Fruit fly (Drosophila melanogaster) whole organism, embryonic: ENCODE results near the gene CG11396.

ENCODE experiments used
- BEAF-32 ChIP-seq: fragments of 200-800 bp; sonication (Bioruptor generic); optimal IDR thresholded peaks from 3 replicates; lab custom pipeline; 2017; ENCODE audit warnings: missing biosample characterization, missing genetic modification characterization, mild to moderate bottlenecking, moderate library complexity, missing genetic modification reagents
- Blimp-1 ChIP-seq: fragments of 200-800 bp; sonication (Bioruptor generic); optimal IDR thresholded peaks from 3 replicates; lab custom pipeline; 2018; ENCODE audit warnings: missing biosample characterization, missing genetic modification characterization, mild to moderate bottlenecking, moderate library complexity, missing genetic modification reagents
- CG11247 ChIP-seq: fragments of 200-800 bp; sonication (Bioruptor generic); IDR thresholded peaks from 2 replicates; pipeline ENCODE4 v1.3.6; 2022; ENCODE audit warnings: missing biosample characterization, missing genetic modification characterization
- CG11504 ChIP-seq: fragments of 200-800 bp; sonication (Bioruptor generic); optimal IDR thresholded peaks from 3 replicates; lab custom pipeline; 2019; ENCODE audit warnings: missing biosample characterization, mild to moderate bottlenecking, missing genetic modification characterization, moderate library complexity
- CG12744 ChIP-seq: fragments of 200-800 bp; sonication (Bioruptor generic); optimal IDR thresholded peaks from 2 replicates; lab custom pipeline; 2016; ENCODE audit warnings: missing biosample characterization, missing genetic modification characterization
- CG13296 ChIP-seq: fragments of 200-800 bp; sonication (Bioruptor generic); optimal IDR thresholded peaks from 3 replicates; lab custom pipeline; 2018; ENCODE audit warnings: missing biosample characterization, mild to moderate bottlenecking, missing genetic modification characterization
- CG13775 ChIP-seq: fragments of 200-800 bp; sonication (Bioruptor generic); optimal IDR thresholded peaks from 3 replicates; lab custom pipeline; 2017; ENCODE audit warnings: missing biosample characterization, mild to moderate bottlenecking, missing genetic modification characterization
- CG13894 ChIP-seq: fragments of 200-800 bp; sonication (Bioruptor generic); optimal IDR thresholded peaks from 3 replicates; lab custom pipeline; 2018; ENCODE audit warnings: missing biosample characterization, mild to moderate bottlenecking, missing genetic modification characterization, moderate library complexity
- CG1603 ChIP-seq: fragments of 200-800 bp; sonication (Bioruptor generic); optimal IDR thresholded peaks from 2 replicates; lab custom pipeline; 2019; ENCODE audit warnings: missing biosample characterization, mild to moderate bottlenecking, missing genetic modification characterization, moderate library complexity
- CG17912 ChIP-seq: fragments of 200-800 bp; sonication (Bioruptor generic); optimal IDR thresholded peaks from 2 replicates; lab custom pipeline; 2018; ENCODE audit warnings: missing biosample characterization, mild to moderate bottlenecking, missing genetic modification characterization
- CG30403 ChIP-seq: fragments of 200-800 bp; sonication (Bioruptor generic); optimal IDR thresholded peaks from 3 replicates; lab custom pipeline; 2016; ENCODE audit warnings: missing biosample characterization, missing genetic modification characterization
- CG3281 ChIP-seq: fragments of 200-800 bp; sonication (Bioruptor generic); optimal IDR thresholded peaks from 3 replicates; lab custom pipeline; 2017; ENCODE audit warnings: missing biosample characterization, mild to moderate bottlenecking, missing genetic modification characterization
- CG33213 ChIP-seq: fragments of 200-800 bp; sonication (Bioruptor generic); optimal IDR thresholded peaks from 3 replicates; lab custom pipeline; 2016; ENCODE audit warnings: missing biosample characterization, missing genetic modification characterization
- CG3407 ChIP-seq: fragments of 200-800 bp; sonication (Bioruptor generic); optimal IDR thresholded peaks from 2 replicates; lab custom pipeline; 2018; ENCODE audit warnings: missing biosample characterization, mild to moderate bottlenecking, missing genetic modification characterization
- CG4282 ChIP-seq: fragments of 200-800 bp; sonication (Bioruptor generic); optimal IDR thresholded peaks from 2 replicates; lab custom pipeline; 2016; ENCODE audit warnings: missing biosample characterization, missing genetic modification characterization
- CG7357 ChIP-seq: fragments of 200-800 bp; sonication (Bioruptor generic); IDR thresholded peaks from 3 replicates; pipeline ENCODE4 v1.3.6; 2022; ENCODE audit warnings: missing biosample characterization, missing genetic modification characterization
- CG7372 ChIP-seq: fragments of 200-800 bp; sonication (Bioruptor generic); IDR thresholded peaks from 2 replicates; pipeline ENCODE4 v1.3.6; 2022; ENCODE audit warnings: missing biosample characterization, missing genetic modification characterization
- CG7987 ChIP-seq: fragments of 200-800 bp; sonication (Bioruptor generic); optimal IDR thresholded peaks from 2 replicates; lab custom pipeline; 2018; ENCODE audit warnings: missing biosample characterization, mild to moderate bottlenecking, missing genetic modification characterization, moderate library complexity
- CG9437 ChIP-seq: fragments of 200-800 bp; sonication (Bioruptor generic); optimal IDR thresholded peaks from 2 replicates; lab custom pipeline; 2018; ENCODE audit warnings: missing biosample characterization, mild to moderate bottlenecking, missing genetic modification characterization
- Chrac-16 ChIP-seq: fragments of 200-800 bp; sonication (Bioruptor generic); optimal IDR thresholded peaks from 3 replicates; lab custom pipeline; 2016; ENCODE audit warnings: missing biosample characterization, missing genetic modification characterization
- Dbx ChIP-seq: fragments of 200-800 bp; sonication (Bioruptor generic); IDR thresholded peaks from 3 replicates; pipeline ENCODE4 v1.3.6; 2022; ENCODE audit warnings: missing biosample characterization, missing genetic modification characterization
- Ets97D ChIP-seq: fragments of 200-800 bp; sonication (Bioruptor generic); optimal IDR thresholded peaks from 3 replicates; lab custom pipeline; 2016; ENCODE audit warnings: missing biosample characterization, missing genetic modification characterization
- HLH3B ChIP-seq: fragments of 200-800 bp; sonication (Bioruptor generic); IDR thresholded peaks from 2 replicates; pipeline ENCODE4 v1.3.6; 2022; ENCODE audit warnings: missing biosample characterization, missing genetic modification characterization
- Hey ChIP-seq: fragments of 200-800 bp; sonication (Bioruptor generic); optimal IDR thresholded peaks from 3 replicates; lab custom pipeline; 2018; ENCODE audit warnings: missing biosample characterization, mild to moderate bottlenecking, missing genetic modification characterization
- Lim3 ChIP-seq: fragments of 200-800 bp; sonication (Bioruptor generic); IDR thresholded peaks from 2 replicates; pipeline ENCODE4 v1.3.6; 2022; ENCODE audit warnings: missing biosample characterization, missing genetic modification characterization
- Mad ChIP-seq: fragments of 200-800 bp; sonication (Bioruptor generic); optimal IDR thresholded peaks from 2 replicates; lab custom pipeline; 2016; ENCODE audit warnings: missing biosample characterization, missing genetic modification characterization
- Med ChIP-seq: fragments of 200-800 bp; sonication (Bioruptor generic); peaks from one replicate; lab custom pipeline; 2016; ENCODE audit warnings: missing biosample characterization, missing genetic modification characterization, mild to moderate bottlenecking, inconsistent platforms, moderate library complexity
- Myb ChIP-seq: fragments of 200-800 bp; sonication (Bioruptor generic); optimal IDR thresholded peaks from 2 replicates; lab custom pipeline; 2016; ENCODE audit warnings: missing biosample characterization, missing genetic modification characterization
- Ravus ChIP-seq: fragments of 200-800 bp; sonication (Bioruptor generic); IDR thresholded peaks from 2 replicates; pipeline ENCODE4 v1.3.6; 2022; ENCODE audit warnings: missing biosample characterization, missing genetic modification characterization
- Sox102F ChIP-seq: fragments of 200-800 bp; sonication (Bioruptor generic); optimal IDR thresholded peaks from 2 replicates; lab custom pipeline; 2018; ENCODE audit warnings: missing biosample characterization, mild to moderate bottlenecking, missing genetic modification characterization, moderate library complexity
- Spps ChIP-seq: fragments of 200-800 bp; sonication (Bioruptor generic); optimal IDR thresholded peaks from 2 replicates; lab custom pipeline; 2018; ENCODE audit warnings: missing biosample characterization, mild to moderate bottlenecking, missing genetic modification characterization
- TFAM ChIP-seq: fragments of 200-800 bp; sonication (Bioruptor generic); optimal IDR thresholded peaks from 2 replicates; lab custom pipeline; 2017; ENCODE audit warnings: missing biosample characterization, missing genetic modification characterization, inconsistent platforms
- abd-A ChIP-seq: fragments of 200-800 bp; sonication (Bioruptor generic); optimal IDR thresholded peaks from 3 replicates; lab custom pipeline; 2019; ENCODE audit warnings: missing biosample characterization, mild to moderate bottlenecking, missing genetic modification characterization, moderate library complexity
- caup ChIP-seq: fragments of 200-800 bp; sonication (Bioruptor generic); optimal IDR thresholded peaks from 3 replicates; lab custom pipeline; 2017; ENCODE audit warnings: missing biosample characterization, mild to moderate bottlenecking, missing genetic modification characterization, moderate library complexity; ENCODE audit not compliant: severe bottlenecking
- danr ChIP-seq: fragments of 200-800 bp; sonication (Bioruptor generic); IDR thresholded peaks from 2 replicates; pipeline ENCODE4 v1.3.6; 2022; ENCODE audit warnings: missing biosample characterization, missing genetic modification characterization
- dimm ChIP-seq: fragments of 200-800 bp; sonication (Bioruptor generic); IDR thresholded peaks from 2 replicates; pipeline ENCODE4 v1.3.6; 2022; ENCODE audit warnings: missing biosample characterization, missing genetic modification characterization
- dm ChIP-seq: fragments of 200-800 bp; sonication (Bioruptor generic); optimal IDR thresholded peaks from 3 replicates; lab custom pipeline; 2016; ENCODE audit warnings: missing biosample characterization, missing genetic modification characterization
- inv ChIP-seq: fragments of 200-800 bp; sonication (Bioruptor generic); IDR thresholded peaks from 2 replicates; pipeline ENCODE4 v1.3.6; 2022; ENCODE audit warnings: missing biosample characterization, missing genetic modification characterization; ENCODE audit not compliant: partially characterized antibody
- jigr1 ChIP-seq: fragments of 200-800 bp; sonication (Bioruptor generic); IDR thresholded peaks from 3 replicates; pipeline ENCODE4 v1.3.6; 2022; ENCODE audit warnings: missing biosample characterization, missing genetic modification characterization
- lab ChIP-seq: fragments of 200-800 bp; sonication (Bioruptor generic); optimal IDR thresholded peaks from 3 replicates; lab custom pipeline; 2017; ENCODE audit warnings: missing biosample characterization, missing genetic modification characterization, mild to moderate bottlenecking, moderate library complexity, missing genetic modification reagents
- lbe ChIP-seq: fragments of 200-800 bp; sonication (Bioruptor generic); optimal IDR thresholded peaks from 2 replicates; lab custom pipeline; 2016; ENCODE audit warnings: missing biosample characterization, mild to moderate bottlenecking, missing genetic modification characterization
- nom ChIP-seq: fragments of 200-800 bp; sonication (Bioruptor generic); optimal IDR thresholded peaks from 2 replicates; lab custom pipeline; 2017; ENCODE audit warnings: missing biosample characterization, missing genetic modification characterization, mild to moderate bottlenecking, moderate library complexity, missing genetic modification reagents
- pzg ChIP-seq: fragments of 200-800 bp; sonication (Bioruptor generic); optimal IDR thresholded peaks from 3 replicates; lab custom pipeline; 2018; ENCODE audit warnings: missing biosample characterization, mild to moderate bottlenecking, missing genetic modification characterization, moderate library complexity
- seq ChIP-seq: fragments of 200-800 bp; sonication (Bioruptor generic); IDR thresholded peaks from 2 replicates; pipeline ENCODE4 v1.3.6; 2022; ENCODE audit warnings: missing biosample characterization, missing genetic modification characterization
- stwl ChIP-seq: fragments of 200-800 bp; sonication (Bioruptor generic); optimal IDR thresholded peaks from 3 replicates; lab custom pipeline; 2018; ENCODE audit warnings: missing biosample characterization, mild to moderate bottlenecking, missing genetic modification characterization, moderate library complexity
- tgo ChIP-seq: fragments of 200-800 bp; sonication (Bioruptor generic); IDR thresholded peaks from 3 replicates; pipeline ENCODE4 v1.3.6; 2022; ENCODE audit warnings: missing biosample characterization, missing genetic modification characterization
- vfl ChIP-seq: fragments of 200-800 bp; sonication (Bioruptor generic); optimal IDR thresholded peaks from 2 replicates; lab custom pipeline; 2016; ENCODE audit warnings: missing biosample characterization, missing genetic modification characterization

CG11396 gene

dm6 chr3L:20750391-20750790 lies 37.5 kb downstream of the CG11396 start:
- TF ChIP-seq nom (GFP tag; lab: Kevin White, UChicago) (no peak), CG13894 (tag; lab: Kevin White, UChicago) (peak; percentile 88), Hey (tag; lab: Kevin White, UChicago) (peak; percentile 4), Med (GFP tag; lab: Kevin White, UChicago) (peak; percentile 47), dimm (GFP tag; lab: Robert Waterston, UW) (0 out of 2 replicates have a peak, but pooled peaks have one; percentile 17), lab (GFP tag; lab: Kevin White, UChicago) (no peak), abd-A (tag; lab: Kevin White, UChicago) (peak; percentile 54)

dm6 chr3L:20748577-20748976 lies 39.4 kb downstream of the CG11396 start:
- TF ChIP-seq CG7372 (0 out of 2 replicates have a peak, but pooled peaks have one; percentile 30), dm (no peak), CG9437 (GFP tag; lab: Kevin White, UChicago) (peak; percentile 46), CG11247 (GFP tag; lab: Robert Waterston, UW) (no peak), seq (GFP tag; lab: Robert Waterston, UW) (no peak), TFAM (GFP tag; lab: Kevin White, UChicago) (no peak), Mad (GFP tag; lab: Kevin White, UChicago) (no peak), jigr1 (GFP tag; lab: Robert Waterston, UW) (no peak), Chrac-16 (GFP tag; lab: Kevin White, UChicago) (no peak), Sox102F (GFP tag; lab: Kevin White, UChicago) (no peak), CG3407 (GFP tag; lab: Kevin White, UChicago) (no peak), Dbx (no peak), CG11504 (no peak)
- TF ChIP-seq, all 482 proteins: peak for 2

DNA sequence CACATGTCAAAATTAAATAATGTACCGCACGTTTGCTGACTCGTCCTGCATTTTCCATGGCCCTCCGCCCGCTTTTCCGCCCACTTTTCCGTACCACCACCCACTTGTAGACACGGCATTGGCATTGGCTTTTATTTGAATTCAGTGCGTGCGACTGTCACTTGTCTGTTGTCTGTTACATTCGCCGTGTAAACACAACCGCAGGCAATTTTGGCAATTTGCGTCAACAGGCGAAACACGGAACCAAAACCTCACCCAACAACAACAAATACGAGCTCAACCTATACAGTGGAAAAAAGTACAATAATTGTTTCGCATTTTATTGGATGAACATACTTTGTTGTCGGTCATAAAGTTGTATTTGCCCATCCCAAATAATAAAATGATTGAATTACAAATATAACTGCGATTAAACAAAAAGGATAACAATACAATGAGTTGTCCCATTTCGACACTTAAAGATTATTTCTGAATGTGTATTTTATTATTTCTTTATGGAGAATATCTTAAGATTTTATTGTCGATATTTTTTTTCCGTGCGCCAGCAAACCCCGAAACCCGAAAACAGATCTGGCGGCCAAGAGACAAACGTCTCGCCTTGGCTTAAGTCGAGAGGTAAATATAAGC lies 40.5 kb downstream of the CG11396 start:
- TF ChIP-seq caup (GFP tag; lab: Kevin White, UChicago) (peak; percentile 27), CG3281 (peak; percentile 42), CG1603 (tag; lab: Kevin White, UChicago) (no peak), vfl (no peak), pzg (GFP tag; lab: Kevin White, UChicago) (no peak), Blimp-1 (GFP tag; lab: Kevin White, UChicago) (peak; percentile 1), Lim3 (GFP tag; lab: Robert Waterston, UW) (no peak), Myb (no peak), inv (no peak), Spps (tag; lab: Kevin White, UChicago) (no peak), CG7357 (no peak), CG4282 (GFP tag; lab: Kevin White, UChicago) (no peak), seq (GFP tag; lab: Robert Waterston, UW) (no peak), CG13296 (peak; percentile 22), Ravus (GFP tag; lab: Robert Waterston, UW) (no peak), CG33213 (GFP tag; lab: Kevin White, UChicago) (no peak), HLH3B (GFP tag; lab: Robert Waterston, UW) (no peak), CG7987 (GFP tag; lab: Kevin White, UChicago) (no peak), Ets97D (GFP tag; lab: Kevin White, UChicago) (no peak), lbe (GFP tag; lab: Kevin White, UChicago) (no peak), CG12744 (GFP tag; lab: Kevin White, UChicago) (no peak), tgo (GFP tag; lab: Robert Waterston, UW) (no peak), CG17912 (no peak), stwl (no peak), danr (GFP tag; lab: Robert Waterston, UW) (no peak), BEAF-32 (GFP tag; lab: Kevin White, UChicago) (no peak), CG13775 (peak; percentile 1), CG30403 (GFP tag; lab: Kevin White, UChicago) (no peak)
